Worm (Caenorhabditis elegans): Measurements from ENCODE around the gene gbb-2.

DNA sequence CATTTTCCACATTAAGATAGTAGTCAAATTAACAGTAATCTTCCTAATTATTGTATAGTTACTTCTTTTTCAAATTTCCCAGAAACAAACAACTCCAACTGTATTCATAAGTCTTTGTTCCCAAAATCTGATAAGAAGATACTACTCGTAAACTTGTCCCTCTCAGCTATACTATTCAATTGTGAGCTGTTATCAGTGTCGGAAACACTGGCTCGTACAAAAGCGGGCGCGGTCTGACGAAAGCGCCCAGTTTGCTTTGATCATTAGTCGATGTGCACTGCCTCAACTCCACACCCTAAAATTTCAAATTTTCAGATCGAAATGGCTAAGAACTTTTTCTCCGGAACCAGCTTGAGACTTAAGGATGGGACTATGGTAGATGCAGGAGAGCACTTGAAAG is 19.8 kb downstream of the gbb-2 start, which contains the start of gene trx-3:
- TF ChIP-seq rnt-1 (tag; optimal IDR thresholded peaks at IDR 0.05), result no peak
- TF ChIP-seq mdl-1 (tag; optimal IDR thresholded peaks at IDR 0.05), result no peak
- no peak for TF ChIP-seq zag-1 (tag; optimal IDR thresholded peaks at IDR 0.05)
